Fruit fly (Drosophila melanogaster): ENCODE data around the gene ear.

Gene ear

dm6 chr3R:15319912-15320746, 427 bp upstream of the ear start, which contains the start of the genes CG6276 and CG44040 (continued):
- no peak for TF ChIP-seq odd (GFP tag; optimal IDR thresholded peaks at IDR 0.05)
- peak; percentile 42 for TF ChIP-seq Nf-YC (tag; optimal IDR thresholded peaks at IDR 0.05)
- peak; percentile 68 for TF ChIP-seq CG2120 (GFP tag; optimal IDR thresholded peaks at IDR 0.05)
- TF ChIP-seq Myb (GFP tag; optimal IDR thresholded peaks at IDR 0.05) = no peak
- TF ChIP-seq CG10543 (GFP tag; optimal IDR thresholded peaks at IDR 0.05) = peak; percentile 69
- peak; percentile 6 for TF ChIP-seq cwo (GFP tag; optimal IDR thresholded peaks at IDR 0.05)

dm6 chr3R:15328083-15328779, 7.7 kb downstream of the ear start, which contains the start of the genes CG6236 and ea:
TSS of gene CG6236 (minus strand) at chr3R:15328269.
TSS of gene ea (plus strand) at chr3R:15328729.
- TF ChIP-seq CG9727 (GFP tag; optimal IDR thresholded peaks at IDR 0.05) = no peak
- TF ChIP-seq usp (GFP tag; optimal IDR thresholded peaks at IDR 0.05) = no peak
- TF ChIP-seq vnd (GFP tag; IDR thresholded peaks at IDR 0.05; ENCODE audit: partially characterized antibody) = no peak
- peak; percentile 77 for TF ChIP-seq Deaf1 (tag; optimal IDR thresholded peaks at IDR 0.05)
- no peak for TF ChIP-seq Six4 (GFP tag; optimal IDR thresholded peaks at IDR 0.05)
- peak; percentile 65 for TF ChIP-seq CG9797 (GFP tag; optimal IDR thresholded peaks at IDR 0.05)
- TF ChIP-seq CG8924 (tag; optimal IDR thresholded peaks at IDR 0.05) = no peak
- TF ChIP-seq Dad (GFP tag; optimal IDR thresholded peaks at IDR 0.05) = no peak
- no peak for TF ChIP-seq CG30403 (GFP tag; optimal IDR thresholded peaks at IDR 0.05)
- no peak for TF ChIP-seq CG34224 (GFP tag; IDR thresholded peaks at IDR 0.05; ENCODE audit: partially characterized antibody)
- TF ChIP-seq CG4404 (GFP tag; IDR thresholded peaks at IDR 0.05) = no peak
- TF ChIP-seq mld (GFP tag; IDR thresholded peaks at IDR 0.05; ENCODE audit: partially characterized antibody) = no peak
- no peak for TF ChIP-seq CG7556 (GFP tag; optimal IDR thresholded peaks at IDR 0.05)
- no peak for TF ChIP-seq eyg (GFP tag; optimal IDR thresholded peaks at IDR 0.05)
- TF ChIP-seq Sry-δ (GFP tag; optimal IDR thresholded peaks at IDR 0.05) = peak; percentile 30
- no peak for TF ChIP-seq Elba2 (GFP tag; optimal IDR thresholded peaks at IDR 0.05)
- no peak for TF ChIP-seq Dref (GFP tag; IDR thresholded peaks at IDR 0.05)
- TF ChIP-seq slbo (GFP tag; IDR thresholded peaks at IDR 0.05) = no peak
- TF ChIP-seq CG3726 (GFP tag; IDR thresholded peaks at IDR 0.05) = no peak
- TF ChIP-seq tna (GFP tag; IDR thresholded peaks at IDR 0.05; ENCODE audit: partially characterized antibody) = no peak
- no peak for TF ChIP-seq jing (GFP tag; optimal IDR thresholded peaks at IDR 0.05)
- peak; percentile 40 for TF ChIP-seq E2f2 (GFP tag; IDR thresholded peaks at IDR 0.05)
- no peak for TF ChIP-seq CG6791 (GFP tag; IDR thresholded peaks at IDR 0.05; ENCODE audit: partially characterized antibody)
- no peak for TF ChIP-seq sug (tag; optimal IDR thresholded peaks at IDR 0.05)
- no peak for TF ChIP-seq cato (GFP tag; optimal IDR thresholded peaks at IDR 0.05; ENCODE audit: borderline replicate concordance)
- TF ChIP-seq B-H2 (GFP tag; optimal IDR thresholded peaks at IDR 0.05) = no peak
- no peak for TF ChIP-seq Stat92E (GFP tag; optimal IDR thresholded peaks at IDR 0.05)
- TF ChIP-seq grn (GFP tag; optimal IDR thresholded peaks at IDR 0.05) = peak; percentile 78
- TF ChIP-seq CG6175 (GFP tag; IDR thresholded peaks at IDR 0.05) = no peak
- peak; percentile 1 for TF ChIP-seq CG13296 (GFP tag; optimal IDR thresholded peaks at IDR 0.05)
- TF ChIP-seq CG10565 (GFP tag; optimal IDR thresholded peaks at IDR 0.05) = no peak
- TF ChIP-seq zen2 (GFP tag; IDR thresholded peaks at IDR 0.05; ENCODE audit: partially characterized antibody) = no peak
- no peak for TF ChIP-seq trem (tag; optimal IDR thresholded peaks at IDR 0.05)
- no peak for TF ChIP-seq CG15479 (GFP tag; optimal IDR thresholded peaks at IDR 0.05)
- peak; percentile 61 for TF ChIP-seq CG3995 (GFP tag; optimal IDR thresholded peaks at IDR 0.05)
- no peak for TF ChIP-seq Fer3 (tag; optimal IDR thresholded peaks at IDR 0.05)
- no peak for TF ChIP-seq crp (GFP tag; optimal IDR thresholded peaks at IDR 0.05)
- TF ChIP-seq CG10274 (GFP tag; optimal IDR thresholded peaks at IDR 0.05) = no peak
- no peak for TF ChIP-seq CG10654 (GFP tag; optimal IDR thresholded peaks at IDR 0.05)
- no peak for TF ChIP-seq CG18764 (GFP tag; optimal IDR thresholded peaks at IDR 0.05)
